Worm (Caenorhabditis elegans) whole organism, L2 larva: Measurements from ENCODE around the gene lntl-1.

ENCODE experiments used
- R02D3.7 ChIP-seq: fragments of 150-350 bp; optimal IDR thresholded peaks from 2 replicates; lab custom pipeline; 2014; ENCODE audit warnings: missing biosample characterization, missing genetic modification characterization
- Y55F3AM.14 ChIP-seq: fragments of 200-800 bp; sonication (Bioruptor generic); optimal IDR thresholded peaks from 2 replicates; lab custom pipeline; 2018; ENCODE audit warnings: mild to moderate bottlenecking, missing genetic modification characterization, missing compliant biosample characterization
- ZK546.5 ChIP-seq: sonication (generic microtip); optimal IDR thresholded peaks from 2 replicates; lab custom pipeline; 2017; ENCODE audit warnings: missing biosample characterization, missing genetic modification characterization
- aly-2 ChIP-seq: fragments of 150-350 bp; optimal IDR thresholded peaks from 2 replicates; lab custom pipeline; 2014; ENCODE audit warnings: missing biosample characterization, missing genetic modification characterization
- ama-1 ChIP-seq: fragments of 150-350 bp; optimal IDR thresholded peaks from 2 replicates; lab custom pipeline; 2018; ENCODE audit warnings: inconsistent platforms
- blmp-1 ChIP-seq: sonication (generic microtip); optimal IDR thresholded peaks from 2 replicates; lab custom pipeline; 2017; ENCODE audit warnings: missing genetic modification characterization, mild to moderate bottlenecking, missing compliant biosample characterization, antibody characterized with exemption, moderate library complexity; ENCODE audit not compliant: insufficient read depth
- ceh-82 ChIP-seq: fragments of 150-350 bp; optimal IDR thresholded peaks from 2 replicates; lab custom pipeline; 2014; ENCODE audit warnings: missing biosample characterization, missing genetic modification characterization
- crh-2 ChIP-seq: sonication (generic microtip); optimal IDR thresholded peaks from 2 replicates; lab custom pipeline; 2017; ENCODE audit warnings: missing biosample characterization, missing genetic modification characterization
- dmd-4 ChIP-seq: sonication (generic microtip); optimal IDR thresholded peaks from 2 replicates; lab custom pipeline; 2017; ENCODE audit warnings: missing biosample characterization, missing genetic modification characterization
- elt-1 ChIP-seq: fragments of 150-350 bp; optimal IDR thresholded peaks from 2 replicates; lab custom pipeline; 2014; ENCODE audit warnings: missing biosample characterization, missing genetic modification characterization
- elt-3 ChIP-seq: sonication (generic microtip); optimal IDR thresholded peaks from 2 replicates; lab custom pipeline; 2017; ENCODE audit warnings: missing biosample characterization, missing genetic modification characterization
- fos-1 ChIP-seq: fragments of 150-350 bp; optimal IDR thresholded peaks from 2 replicates; lab custom pipeline; 2014; ENCODE audit warnings: missing biosample characterization, missing genetic modification characterization
- lin-11 ChIP-seq: fragments of 150-350 bp; sonication (generic microtip); optimal IDR thresholded peaks from 2 replicates; lab custom pipeline; 2014; ENCODE audit warnings: missing biosample characterization, missing genetic modification characterization, inconsistent platforms, mixed read lengths
- lsy-2 ChIP-seq, 2 experiments: fragments of 150-350 bp in 1 of 2; sonication (generic microtip) in 1 of 2; optimal IDR thresholded peaks; 2 replicates each; lab custom pipeline; 2014 to 2017; ENCODE audit warnings: missing biosample characterization in 2 of 2, missing genetic modification characterization in 2 of 2
- mab-5 ChIP-seq: fragments of 150-350 bp; optimal IDR thresholded peaks from 2 replicates; lab custom pipeline; 2014; ENCODE audit warnings: missing biosample characterization, missing genetic modification characterization
- mbf-1 ChIP-seq: sonication (generic microtip); optimal IDR thresholded peaks from 2 replicates; lab custom pipeline; 2017; ENCODE audit warnings: missing biosample characterization, missing genetic modification characterization
- mdl-1 ChIP-seq, 2 experiments: fragments of 150-350 bp in 1 of 2; sonication (generic microtip) in 1 of 2; optimal IDR thresholded peaks; 2 replicates each; lab custom pipeline; 2017; ENCODE audit warnings: missing biosample characterization in 2 of 2, missing genetic modification characterization in 2 of 2
- nhr-10 ChIP-seq: sonication (generic microtip); optimal IDR thresholded peaks from 2 replicates; lab custom pipeline; 2017; ENCODE audit warnings: missing biosample characterization, missing genetic modification characterization
- nhr-11 ChIP-seq: fragments of 150-350 bp; optimal IDR thresholded peaks from 2 replicates; lab custom pipeline; 2014; ENCODE audit warnings: missing biosample characterization, missing genetic modification characterization
- nhr-12 ChIP-seq: fragments of 150-350 bp; optimal IDR thresholded peaks from 2 replicates; lab custom pipeline; 2014; ENCODE audit warnings: missing biosample characterization, missing genetic modification characterization
- nhr-129 ChIP-seq: fragments of 150-350 bp; optimal IDR thresholded peaks from 2 replicates; lab custom pipeline; 2014; ENCODE audit warnings: missing biosample characterization, missing genetic modification characterization
- nhr-21 ChIP-seq: fragments of 150-350 bp; optimal IDR thresholded peaks from 2 replicates; lab custom pipeline; 2014; ENCODE audit warnings: missing biosample characterization, missing genetic modification characterization
- nhr-237 ChIP-seq: fragments of 150-350 bp; optimal IDR thresholded peaks from 2 replicates; lab custom pipeline; 2014; ENCODE audit warnings: missing biosample characterization, missing genetic modification characterization
- nhr-25 ChIP-seq: fragments of 150-350 bp; sonication (generic microtip); optimal IDR thresholded peaks from 3 replicates; lab custom pipeline; 2014; ENCODE audit warnings: missing biosample characterization, missing genetic modification characterization
- nhr-6 ChIP-seq: fragments of 150-350 bp; optimal IDR thresholded peaks from 2 replicates; lab custom pipeline; 2014; ENCODE audit warnings: missing biosample characterization, missing genetic modification characterization
- nhr-77 ChIP-seq: fragments of 150-350 bp; optimal IDR thresholded peaks from 2 replicates; lab custom pipeline; 2014; ENCODE audit warnings: missing biosample characterization, missing genetic modification characterization
- peb-1 ChIP-seq: fragments of 150-350 bp; optimal IDR thresholded peaks from 2 replicates; lab custom pipeline; 2014; ENCODE audit warnings: missing biosample characterization, missing genetic modification characterization
- skn-1 ChIP-seq: sonication (generic microtip); optimal IDR thresholded peaks from 2 replicates; lab custom pipeline; 2017; ENCODE audit warnings: missing biosample characterization, missing genetic modification characterization
- sma-3 ChIP-seq: sonication (generic microtip); optimal IDR thresholded peaks from 2 replicates; lab custom pipeline; 2016; ENCODE audit warnings: missing genetic modification reagents, missing genetic modification characterization, missing compliant biosample characterization
- sma-9 ChIP-seq, 2 experiments: fragments of 150-350 bp in 1 of 2; sonication (generic microtip) in 1 of 2; optimal IDR thresholded peaks; 2 replicates each; lab custom pipeline; 2014 to 2016; ENCODE audit warnings: missing genetic modification characterization in 2 of 2, mild to moderate bottlenecking in 1 of 2, missing biosample characterization in 1 of 2, missing compliant biosample characterization in 1 of 2, missing genetic modification reagents in 1 of 2, moderate library complexity in 1 of 2
- snpc-4 ChIP-seq: fragments of 150-350 bp; optimal IDR thresholded peaks from 2 replicates; lab custom pipeline; 2014; ENCODE audit warnings: missing biosample characterization, missing genetic modification characterization
- unc-39 ChIP-seq: fragments of 150-350 bp; optimal IDR thresholded peaks from 2 replicates; lab custom pipeline; 2014; ENCODE audit warnings: missing biosample characterization, missing genetic modification characterization
- unc-55 ChIP-seq: fragments of 150-350 bp; sonication (generic microtip); optimal IDR thresholded peaks from 3 replicates; lab custom pipeline; 2014; ENCODE audit warnings: missing biosample characterization, missing genetic modification reagents, missing genetic modification characterization
- unc-62 ChIP-seq: fragments of 150-350 bp; optimal IDR thresholded peaks from 2 replicates; lab custom pipeline; 2014; ENCODE audit warnings: missing biosample characterization, missing genetic modification reagents, missing genetic modification characterization
- zag-1 ChIP-seq: fragments of 150-350 bp; optimal IDR thresholded peaks from 2 replicates; lab custom pipeline; 2014; ENCODE audit warnings: missing biosample characterization, missing genetic modification characterization
- ztf-1 ChIP-seq: fragments of 200-800 bp; sonication (Bioruptor generic); conservative IDR thresholded peaks from 2 replicates; pipeline ENCODE4 v1.3.6; 2022; ENCODE audit warnings: missing genetic modification characterization, missing compliant biosample characterization
- ztf-11 ChIP-seq: sonication (generic microtip); optimal IDR thresholded peaks from 2 replicates; lab custom pipeline; 2017; ENCODE audit warnings: missing biosample characterization, missing genetic modification characterization
- ztf-4 ChIP-seq: fragments of 150-350 bp; optimal IDR thresholded peaks from 2 replicates; lab custom pipeline; 2014; ENCODE audit warnings: missing biosample characterization, missing genetic modification characterization

lntl-1 gene

ce11 chrIV:5805477-5805876, 1.4 kb downstream of the lntl-1 start (continued):
- no peak for TF ChIP-seq Y55F3AM.14 (GFP tag; lab: Kevin White, UChicago)
- peak; percentile 4 for TF ChIP-seq mab-5 (tag; lab: Kevin White, UChicago)
- TF ChIP-seq unc-55 = peak; percentile 83
- TF ChIP-seq nhr-25 (tag; lab: Kevin White, UChicago) = no peak
- TF ChIP-seq ZK546.5 (tag; lab: Kevin White, UChicago) = no peak
- peak; percentile 33 for TF ChIP-seq zag-1 (tag; lab: Kevin White, UChicago)
- TF ChIP-seq ceh-82 (tag; lab: Kevin White, UChicago) = no peak
- TF ChIP-seq nhr-237 = no peak
- TF ChIP-seq elt-1 (tag; lab: Kevin White, UChicago) = no peak
- peak; percentile 80 for TF ChIP-seq nhr-129 (tag; lab: Kevin White, UChicago)
- peak; percentile 4 for TF ChIP-seq fos-1 (tag; lab: Kevin White, UChicago)
- peak; percentile 61 for TF ChIP-seq nhr-6 (tag; lab: Kevin White, UChicago)
- no peak for TF ChIP-seq unc-39 (tag; lab: Kevin White, UChicago)
- TF ChIP-seq snpc-4 (tag; lab: Kevin White, UChicago) = no peak
- no peak for TF ChIP-seq nhr-12
- TF ChIP-seq nhr-11 (tag; lab: Kevin White, UChicago) = no peak
- TF ChIP-seq peb-1 (tag; lab: Kevin White, UChicago) = no peak
- TF ChIP-seq dmd-4 (tag; lab: Kevin White, UChicago) = no peak
- peak; percentile 79 to 95 for TF ChIP-seq lsy-2 (tag; optimal IDR thresholded peaks at IDR 0.05; lab: Kevin White, UChicago)
- TF ChIP-seq skn-1 = no peak
- TF ChIP-seq blmp-1 (tag; lab: Kevin White, UChicago) = no peak
- TF ChIP-seq mbf-1 (tag; lab: Kevin White, UChicago) = no peak
- TF ChIP-seq nhr-10 (tag; lab: Kevin White, UChicago) = no peak
- TF ChIP-seq nhr-77 (tag; lab: Kevin White, UChicago) = no peak
- TF ChIP-seq ztf-1 = no peak

ce11 chrIV:5803510-5804013, 3.3 kb downstream of the lntl-1 start:
- TF ChIP-seq nhr-21 (tag; lab: Kevin White, UChicago) (no peak), ztf-4 (tag; lab: Kevin White, UChicago) (no peak), elt-3 (no peak), mab-5 (tag; lab: Kevin White, UChicago) (peak; percentile 25), lin-11 (no peak), aly-2 (no peak)

ce11 chrIV:5799577-5799976, 7.3 kb downstream of the lntl-1 start:
- TF ChIP-seq ztf-4 (tag; lab: Kevin White, UChicago) (no peak), R02D3.7 (tag; lab: Kevin White, UChicago) (no peak), nhr-237 (no peak), mab-5 (tag; lab: Kevin White, UChicago) (no peak), ceh-82 (tag; lab: Kevin White, UChicago) (no peak), mbf-1 (tag; lab: Kevin White, UChicago) (no peak), nhr-21 (tag; lab: Kevin White, UChicago) (no peak), unc-55 (no peak), lin-11 (no peak), peb-1 (tag; lab: Kevin White, UChicago) (no peak), ZK546.5 (tag; lab: Kevin White, UChicago) (no peak), sma-9 (GFP tag; optimal IDR thresholded peaks at IDR 0.05; lab: Kevin White, UChicago) (no peak), sma-9 (tag; optimal IDR thresholded peaks at IDR 0.05; lab: Kevin White, UChicago) (no peak), ama-1 (lab: Kevin White, UChicago) (no peak), mdl-1 (tag; optimal IDR thresholded peaks at IDR 0.05; lab: Kevin White, UChicago) (no peak), lsy-2 (tag; optimal IDR thresholded peaks at IDR 0.05; lab: Kevin White, UChicago) (no peak), nhr-10 (tag; lab: Kevin White, UChicago) (no peak), ztf-11 (tag; lab: Kevin White, UChicago) (no peak), unc-62 (GFP tag; lab: Kevin White, UChicago) (no peak), aly-2 (no peak), sma-3 (no peak)

ce11 chrIV:5797153-5797552, 9.7 kb downstream of the lntl-1 start, which contains the start of gene C31H1.1:
C31H1.1 (plus strand) TSS chrIV:5797453.
- TF ChIP-seq lin-11 (no peak), dmd-4 (tag; lab: Kevin White, UChicago) (no peak), ztf-1 (no peak), nhr-237 (no peak), elt-1 (tag; lab: Kevin White, UChicago) (no peak), peb-1 (tag; lab: Kevin White, UChicago) (no peak), fos-1 (tag; lab: Kevin White, UChicago) (no peak), sma-3 (no peak), zag-1 (tag; lab: Kevin White, UChicago) (no peak), elt-3 (no peak), crh-2 (tag; lab: Kevin White, UChicago) (no peak)
